Fruit fly (Drosophila melanogaster) whole organism, embryonic: Measurements from ENCODE around the gene Hs6st.

Experiments used
- ATbp ChIP-seq: fragments of 200-800 bp; sonication (Bioruptor generic); optimal IDR thresholded peaks from 2 replicates; lab custom pipeline; 2017; ENCODE audit warnings: missing biosample characterization, mild to moderate bottlenecking, missing genetic modification characterization, missing genetic modification reagents
- CG17361 ChIP-seq: fragments of 200-800 bp; sonication (Bioruptor generic); IDR thresholded peaks from 3 replicates; pipeline ENCODE4 v1.3.6; 2022; ENCODE audit warnings: missing biosample characterization, missing genetic modification characterization
- CG17385 ChIP-seq: fragments of 200-800 bp; sonication (Bioruptor generic); optimal IDR thresholded peaks from 3 replicates; lab custom pipeline; 2018; ENCODE audit warnings: missing biosample characterization, mild to moderate bottlenecking, missing genetic modification characterization
- CG2116 ChIP-seq: fragments of 200-800 bp; sonication (Bioruptor generic); optimal IDR thresholded peaks from 3 replicates; lab custom pipeline; 2018; ENCODE audit warnings: missing biosample characterization, mild to moderate bottlenecking, missing genetic modification characterization
- CG31388 ChIP-seq: fragments of 200-800 bp; sonication (Bioruptor generic); optimal IDR thresholded peaks from 2 replicates; lab custom pipeline; 2016; ENCODE audit warnings: missing biosample characterization, missing genetic modification characterization
- CG32772 ChIP-seq: fragments of 200-800 bp; sonication (Bioruptor generic); IDR thresholded peaks from 2 replicates; pipeline ENCODE4 v1.3.6; 2022; ENCODE audit warnings: missing biosample characterization, missing genetic modification characterization
- CG3407 ChIP-seq: fragments of 200-800 bp; sonication (Bioruptor generic); optimal IDR thresholded peaks from 2 replicates; lab custom pipeline; 2018; ENCODE audit warnings: missing biosample characterization, mild to moderate bottlenecking, missing genetic modification characterization
- CG34224 ChIP-seq: fragments of 200-800 bp; sonication (Bioruptor generic); IDR thresholded peaks from 3 replicates; pipeline ENCODE4 v1.3.6; 2022; ENCODE audit warnings: missing biosample characterization, missing genetic modification characterization; ENCODE audit not compliant: partially characterized antibody
- CG34376 ChIP-seq: fragments of 200-800 bp; sonication (Bioruptor generic); optimal IDR thresholded peaks from 2 replicates; lab custom pipeline; 2018; ENCODE audit warnings: missing biosample characterization, mild to moderate bottlenecking, missing genetic modification characterization
- CG3726 ChIP-seq: fragments of 200-800 bp; sonication (Bioruptor generic); IDR thresholded peaks from 3 replicates; pipeline ENCODE4, ENCODE4 v1.3.6; 2022; ENCODE audit warnings: missing biosample characterization, missing genetic modification characterization
- CG4730 ChIP-seq: fragments of 200-800 bp; sonication (Bioruptor generic); IDR thresholded peaks from 2 replicates; pipeline ENCODE4 v1.3.6; 2022; ENCODE audit warnings: missing biosample characterization, missing genetic modification characterization
- CG7987 ChIP-seq: fragments of 200-800 bp; sonication (Bioruptor generic); optimal IDR thresholded peaks from 2 replicates; lab custom pipeline; 2018; ENCODE audit warnings: missing biosample characterization, mild to moderate bottlenecking, missing genetic modification characterization, moderate library complexity
- CG8359 ChIP-seq: fragments of 200-800 bp; sonication (Bioruptor generic); optimal IDR thresholded peaks from 2 replicates; lab custom pipeline; 2017; ENCODE audit warnings: missing biosample characterization, mild to moderate bottlenecking, missing genetic modification characterization, borderline replicate concordance
- D19B ChIP-seq: fragments of 200-800 bp; sonication (Bioruptor generic); optimal IDR thresholded peaks from 2 replicates; lab custom pipeline; 2017; ENCODE audit warnings: missing biosample characterization, mild to moderate bottlenecking, missing genetic modification characterization
- Eip74EF ChIP-seq, 2 experiments: fragments of 200-800 bp in 1 of 2; fragments of >200 bp in 1 of 2; sonication (Bioruptor generic) in 1 of 2; optimal IDR thresholded peaks; 2 replicates each; lab custom pipeline; 2017 to 2019; ENCODE audit warnings: missing biosample characterization in 2 of 2, missing genetic modification characterization in 2 of 2, mild to moderate bottlenecking in 1 of 2, moderate library complexity in 1 of 2
- Elba2 ChIP-seq: fragments of 200-800 bp; sonication (Bioruptor generic); optimal IDR thresholded peaks from 3 replicates; lab custom pipeline; 2016; ENCODE audit warnings: missing biosample characterization, missing genetic modification characterization
- Ets65A ChIP-seq: fragments of 200-800 bp; sonication (Bioruptor generic); peaks from one replicate; lab custom pipeline; 2016; ENCODE audit warnings: missing biosample characterization, missing genetic modification characterization
- Fer2 ChIP-seq: fragments of 200-800 bp; sonication (Bioruptor generic); optimal IDR thresholded peaks from 2 replicates; lab custom pipeline; 2018; ENCODE audit warnings: missing biosample characterization, mild to moderate bottlenecking, missing genetic modification characterization, moderate library complexity
- Hey ChIP-seq: fragments of 200-800 bp; sonication (Bioruptor generic); optimal IDR thresholded peaks from 3 replicates; lab custom pipeline; 2018; ENCODE audit warnings: missing biosample characterization, mild to moderate bottlenecking, missing genetic modification characterization
- Hr78 ChIP-seq, 2 experiments: fragments of 200-800 bp in 1 of 2; fragments of >200 bp in 1 of 2; sonication (Bioruptor generic) in 1 of 2; optimal IDR thresholded peaks; 2 replicates each; lab custom pipeline; 2017 to 2019; ENCODE audit warnings: missing biosample characterization in 2 of 2, missing genetic modification characterization in 2 of 2, mild to moderate bottlenecking in 1 of 2, moderate library complexity in 1 of 2
- Med ChIP-seq: fragments of 200-800 bp; sonication (Bioruptor generic); peaks from one replicate; lab custom pipeline; 2016; ENCODE audit warnings: missing biosample characterization, missing genetic modification characterization, mild to moderate bottlenecking, inconsistent platforms, moderate library complexity
- Mrtf ChIP-seq: fragments of 200-800 bp; sonication (Bioruptor generic); IDR thresholded peaks from 3 replicates; pipeline ENCODE4 v1.3.6; 2022; ENCODE audit warnings: missing biosample characterization, missing genetic modification characterization
- Nf-YA ChIP-seq: fragments of 200-800 bp; sonication (Bioruptor generic); IDR thresholded peaks from 2 replicates; pipeline ENCODE4 v1.3.6; 2022; ENCODE audit warnings: missing biosample characterization, missing genetic modification characterization
- Opbp ChIP-seq: fragments of 200-800 bp; sonication (Bioruptor generic); IDR thresholded peaks from 3 replicates; pipeline ENCODE4 v1.3.6; 2022; ENCODE audit warnings: missing biosample characterization, missing genetic modification characterization; ENCODE audit not compliant: partially characterized antibody
- Ravus ChIP-seq: fragments of 200-800 bp; sonication (Bioruptor generic); IDR thresholded peaks from 2 replicates; pipeline ENCODE4 v1.3.6; 2022; ENCODE audit warnings: missing biosample characterization, missing genetic modification characterization
- Rfx ChIP-seq: fragments of 200-800 bp; sonication (Bioruptor generic); IDR thresholded peaks from 2 replicates; pipeline ENCODE4 v1.3.6; 2022; ENCODE audit warnings: missing biosample characterization, missing genetic modification characterization
- Sox100B ChIP-seq: fragments of 200-800 bp; sonication (Bioruptor generic); optimal IDR thresholded peaks from 3 replicates; lab custom pipeline; 2018; ENCODE audit warnings: missing biosample characterization, mild to moderate bottlenecking, missing genetic modification characterization
- Vsx1 ChIP-seq: fragments of 200-800 bp; sonication (Bioruptor generic); optimal IDR thresholded peaks from 2 replicates; lab custom pipeline; 2017; ENCODE audit warnings: missing biosample characterization, mild to moderate bottlenecking, missing genetic modification characterization, missing genetic modification reagents
- ac ChIP-seq: fragments of 200-800 bp; sonication (Bioruptor generic); optimal IDR thresholded peaks from 3 replicates; lab custom pipeline; 2017; ENCODE audit warnings: missing biosample characterization, mild to moderate bottlenecking, missing genetic modification characterization
- aop ChIP-seq: fragments of 200-800 bp; sonication (Bioruptor generic); IDR thresholded peaks from 2 replicates; pipeline ENCODE4 v1.3.6; 2022; ENCODE audit warnings: missing biosample characterization, missing genetic modification characterization
- bowl ChIP-seq: fragments of 200-800 bp; sonication (Bioruptor generic); IDR thresholded peaks from 2 replicates; pipeline ENCODE4 v1.3.6; 2022; ENCODE audit warnings: missing biosample characterization, missing genetic modification characterization
- chinmo ChIP-seq: fragments of 200-800 bp; sonication (Bioruptor generic); IDR thresholded peaks from 4 replicates; pipeline ENCODE4 v1.3.6; 2022; ENCODE audit warnings: missing biosample characterization, missing genetic modification characterization; ENCODE audit not compliant: partially characterized antibody
- ci ChIP-seq: fragments of 200-800 bp; sonication (Bioruptor generic); IDR thresholded peaks from 3 replicates; pipeline ENCODE4 v1.3.6; 2022; ENCODE audit warnings: missing biosample characterization, missing genetic modification characterization
- emc ChIP-seq: fragments of 200-800 bp; sonication (Bioruptor generic); optimal IDR thresholded peaks from 2 replicates; lab custom pipeline; 2016; ENCODE audit warnings: missing biosample characterization, missing genetic modification characterization
- exex ChIP-seq: fragments of 200-800 bp; sonication (Bioruptor generic); optimal IDR thresholded peaks from 4 replicates; lab custom pipeline; 2018; ENCODE audit warnings: missing biosample characterization, mild to moderate bottlenecking, missing genetic modification characterization, moderate library complexity
- hkb ChIP-seq, 2 experiments: fragments of 200-800 bp in 1 of 2; fragments of >200 bp in 1 of 2; sonication (Bioruptor generic) in 1 of 2; IDR thresholded peaks in 1 of 2; optimal IDR thresholded peaks in 1 of 2; 2 replicates each; pipeline versions ENCODE4 v1.3.6 to Lab custom; 2017 to 2022; ENCODE audit warnings: missing biosample characterization in 1 of 2, missing genetic modification characterization in 1 of 2
- ind ChIP-seq: fragments of 200-800 bp; sonication (Bioruptor generic); optimal IDR thresholded peaks from 3 replicates; lab custom pipeline; 2016; ENCODE audit warnings: missing biosample characterization, missing genetic modification characterization
- lilli ChIP-seq: fragments of 200-800 bp; sonication (Bioruptor generic); optimal IDR thresholded peaks from 3 replicates; lab custom pipeline; 2016; ENCODE audit warnings: missing biosample characterization, missing genetic modification characterization
- mirr ChIP-seq: fragments of 200-800 bp; sonication (Bioruptor generic); optimal IDR thresholded peaks from 3 replicates; lab custom pipeline; 2018; ENCODE audit warnings: missing biosample characterization, mild to moderate bottlenecking, missing genetic modification characterization
- p53 ChIP-seq: fragments of 200-800 bp; sonication (Bioruptor generic); optimal IDR thresholded peaks from 2 replicates; lab custom pipeline; 2016; ENCODE audit warnings: missing biosample characterization, missing genetic modification characterization
- sd ChIP-seq: fragments of 200-800 bp; sonication (Bioruptor generic); optimal IDR thresholded peaks from 3 replicates; lab custom pipeline; 2018; ENCODE audit warnings: missing biosample characterization, mild to moderate bottlenecking, missing genetic modification characterization, moderate library complexity
- zen ChIP-seq: fragments of 200-800 bp; sonication (Bioruptor generic); optimal IDR thresholded peaks from 3 replicates; lab custom pipeline; 2018; ENCODE audit warnings: missing biosample characterization, mild to moderate bottlenecking, missing genetic modification characterization, moderate library complexity

Hs6st gene

DNA sequence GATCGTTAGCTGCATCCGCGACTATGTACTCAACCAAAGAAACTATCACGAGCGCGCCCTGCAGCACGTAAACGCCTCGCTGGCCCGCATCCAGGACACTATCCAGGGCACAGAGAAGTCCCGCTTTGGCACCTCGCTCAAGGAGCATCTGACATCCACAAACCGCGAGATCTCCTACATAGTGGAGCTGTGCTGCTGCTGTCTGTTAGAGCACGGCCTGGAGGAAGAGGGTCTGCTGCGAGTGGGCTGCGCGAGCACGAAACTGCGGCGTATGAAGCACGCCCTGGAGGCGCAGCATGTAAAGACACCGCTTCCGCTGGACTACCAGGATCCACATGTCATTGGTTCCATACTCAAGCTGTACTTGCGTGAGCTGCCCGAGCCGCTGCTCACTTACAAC is 97.3 kb downstream of the Hs6st start:
- peak; percentile 69 for TF ChIP-seq Med (GFP tag; lab: Kevin White, UChicago)
- no peak for TF ChIP-seq CG17385 (GFP tag; lab: Kevin White, UChicago)
- TF ChIP-seq Ets65A (GFP tag; lab: Kevin White, UChicago) = peak; percentile 91
- TF ChIP-seq CG4730 (GFP tag; lab: Robert Waterston, UW) = no peak
- no peak for TF ChIP-seq CG8359 (GFP tag; lab: Kevin White, UChicago)
- TF ChIP-seq Fer2 = no peak
- TF ChIP-seq, all 482 proteins: peak for 2

DNA sequence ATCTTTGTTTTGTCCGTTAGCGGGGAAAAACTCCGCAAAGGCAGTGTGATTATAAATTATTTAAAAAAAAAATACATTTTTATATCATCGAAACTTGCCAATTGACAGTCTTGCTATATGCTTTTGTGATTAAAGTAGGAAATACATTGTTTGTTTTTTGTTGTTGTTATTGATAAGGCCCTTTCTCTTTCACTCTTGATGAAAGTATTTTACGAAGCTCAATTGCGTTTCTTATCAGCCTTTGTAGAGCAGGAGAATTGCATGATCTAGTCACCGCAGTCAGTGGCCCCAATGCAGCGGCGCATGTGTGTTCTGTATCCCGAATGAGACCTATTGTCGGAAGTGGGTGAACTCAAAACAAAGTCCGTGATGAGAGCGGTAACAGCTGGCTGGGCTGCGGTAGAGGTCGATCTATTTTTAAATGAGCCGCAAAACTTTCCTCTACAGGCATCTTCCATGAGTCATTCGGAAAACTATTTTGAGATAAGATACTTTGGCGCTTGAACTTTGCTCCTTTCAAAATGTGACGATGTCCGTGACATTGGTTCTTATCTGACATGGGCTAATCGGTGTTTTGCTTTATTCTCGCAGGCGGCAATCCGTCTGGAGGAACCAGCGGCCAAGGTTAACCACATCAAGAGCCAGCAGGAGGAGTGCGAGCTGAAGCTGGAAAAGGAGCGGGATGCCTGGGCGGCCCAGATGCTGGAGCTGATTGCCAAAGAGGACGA is 97.8 kb downstream of the Hs6st start:
- TF ChIP-seq Mrtf (no peak), Hr78 (GFP tag; optimal IDR thresholded peaks at IDR 0.05; lab: Kevin White, UChicago) (peak in 1 of 2 experiments; percentile 78), CG34224 (GFP tag; lab: Robert Waterston, UW) (no peak), CG3407 (no peak), CG34376 (GFP tag; lab: Kevin White, UChicago) (peak; percentile 25), exex (peak; percentile 15), hkb (optimal IDR thresholded peaks at IDR 0.05; lab: Kevin White, UChicago) (no peak), hkb (GFP tag; IDR thresholded peaks at IDR 0.05; lab: Robert Waterston, UW) (0 out of 2 replicates have a peak, but pooled peaks have one; percentile 6), CG31388 (GFP tag; lab: Kevin White, UChicago) (no peak), Sox100B (GFP tag; lab: Kevin White, UChicago) (no peak), Eip74EF (GFP tag; optimal IDR thresholded peaks at IDR 0.05; lab: Kevin White, UChicago) (peak in 1 of 2 experiments; percentile 34), ATbp (GFP tag; lab: Kevin White, UChicago) (peak; percentile 19)
- TF ChIP-seq, all 482 proteins: peak for 6

DNA sequence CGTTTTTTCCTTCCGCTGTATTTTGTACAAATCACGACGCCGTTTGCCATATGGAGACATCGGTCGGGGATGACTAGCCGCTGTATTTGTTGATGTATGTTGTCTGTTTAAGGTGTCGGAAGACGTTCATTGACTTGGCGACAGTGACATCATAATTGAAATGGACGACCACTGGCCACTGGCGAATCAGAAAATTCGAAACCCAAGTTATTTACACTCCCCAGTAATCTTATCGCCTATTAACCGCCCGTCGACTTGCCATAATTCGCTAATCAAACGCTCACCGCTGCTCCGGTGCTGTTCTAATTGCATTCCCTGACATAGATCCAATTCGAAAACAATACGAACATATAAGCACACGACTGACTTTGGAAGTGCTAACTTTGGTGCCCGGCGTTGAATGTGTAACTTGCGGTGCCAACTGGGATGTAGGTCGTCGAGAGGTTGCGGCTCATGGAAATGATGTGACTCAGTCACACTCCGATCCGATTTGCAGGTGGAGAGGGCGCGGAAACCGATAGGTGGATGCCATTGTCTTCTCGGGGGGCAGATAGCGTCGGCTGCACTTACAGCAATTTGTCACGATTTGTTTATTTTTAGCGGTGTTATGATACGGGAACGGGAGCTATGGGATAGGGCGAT is 98.7 kb downstream of the Hs6st start:
- TF ChIP-seq lilli (GFP tag; lab: Kevin White, UChicago) (no peak), p53 (GFP tag; lab: Kevin White, UChicago) (no peak), Elba2 (GFP tag; lab: Kevin White, UChicago) (peak; percentile 76), Hey (tag; lab: Kevin White, UChicago) (no peak), chinmo (0 out of 4 replicates have a peak, but pooled peaks have one; percentile 13), emc (GFP tag; lab: Kevin White, UChicago) (no peak), aop (GFP tag; lab: Robert Waterston, UW) (no peak), bowl (GFP tag; lab: Robert Waterston, UW) (no peak), zen (tag; lab: Kevin White, UChicago) (no peak), ac (no peak), CG2116 (GFP tag; lab: Kevin White, UChicago) (no peak), exex (peak; percentile 73), CG17361 (GFP tag; lab: Robert Waterston, UW) (no peak), CG7987 (GFP tag; lab: Kevin White, UChicago) (no peak), Vsx1 (no peak), Med (GFP tag; lab: Kevin White, UChicago) (peak; percentile 22), sd (tag; lab: Kevin White, UChicago) (peak; percentile 76), CG32772 (GFP tag; lab: Robert Waterston, UW) (no peak), Rfx (GFP tag; lab: Robert Waterston, UW) (0 out of 2 replicates have a peak, but pooled peaks have one; percentile 17), ci (GFP tag; lab: Robert Waterston, UW) (peak; percentile 63; the same call in 1 of the 3 replicates), D19B (GFP tag; lab: Kevin White, UChicago) (no peak), mirr (GFP tag; lab: Kevin White, UChicago) (peak; percentile 4), Nf-YA (GFP tag; lab: Robert Waterston, UW) (0 out of 2 replicates have a peak, but pooled peaks have one; percentile 7), CG3726 (GFP tag; lab: Robert Waterston, UW) (no peak), Ravus (no peak), Opbp (GFP tag; lab: Robert Waterston, UW) (peak; percentile 11; the same call in 1 of the 3 replicates), ind (GFP tag; lab: Kevin White, UChicago) (no peak)
- TF ChIP-seq, all 482 proteins: peak for 10
